Worm (Caenorhabditis elegans) whole organism, L1 larva: ENCODE results near the gene unc-82.
"Not testable (repeated sequence)": the region's sequence is repeated elsewhere in the genome, so short reads cannot be mapped to it uniquely, and the experiment has no call there.

Experiments used
- C04F5.9 ChIP-seq: sonication (generic microtip); optimal IDR thresholded peaks from 2 replicates; lab custom pipeline; 2016; ENCODE audit warnings: missing genetic modification characterization, missing compliant biosample characterization
- C16A3.4 ChIP-seq: fragments of 150-350 bp; optimal IDR thresholded peaks from 2 replicates; lab custom pipeline; 2014; ENCODE audit warnings: missing biosample characterization, missing genetic modification characterization
- C34B4.2 ChIP-seq: sonication (generic microtip); optimal IDR thresholded peaks from 2 replicates; lab custom pipeline; 2017; ENCODE audit warnings: mild to moderate bottlenecking, missing genetic modification characterization, missing compliant biosample characterization
- F16B12.6 ChIP-seq: fragments of 150-350 bp; optimal IDR thresholded peaks from 2 replicates; lab custom pipeline; 2014; ENCODE audit warnings: missing biosample characterization, missing genetic modification characterization
- alr-1 ChIP-seq: fragments of 200-800 bp; sonication (Bioruptor generic); optimal IDR thresholded peaks from 2 replicates; lab custom pipeline; 2018; ENCODE audit warnings: borderline replicate concordance, mild to moderate bottlenecking, missing genetic modification characterization, missing compliant biosample characterization
- ama-1 ChIP-seq: fragments of 150-350 bp; optimal IDR thresholded peaks from 2 replicates; lab custom pipeline; 2014
- blmp-1 ChIP-seq: fragments of 150-350 bp; optimal IDR thresholded peaks from 2 replicates; lab custom pipeline; 2014; ENCODE audit warnings: missing biosample characterization, missing genetic modification characterization
- ceh-63 ChIP-seq: fragments of 200-800 bp; sonication (Bioruptor generic); optimal IDR thresholded peaks from 2 replicates; lab custom pipeline; 2018; ENCODE audit warnings: mild to moderate bottlenecking, missing genetic modification characterization, missing compliant biosample characterization
- ceh-82 ChIP-seq, 3 experiments: fragments of 150-350 bp in 1 of 3; sonication (generic microtip) in 2 of 3; optimal IDR thresholded peaks; 2 replicates each; lab custom pipeline; 2014 to 2017; ENCODE audit warnings: missing biosample characterization in 3 of 3, missing genetic modification characterization in 3 of 3
- dpl-1 ChIP-seq, 3 experiments: fragments of 150-350 bp in 2 of 3; sonication (generic microtip) in 1 of 3; optimal IDR thresholded peaks; 2 replicates each; lab custom pipeline; 2014 to 2017; ENCODE audit warnings: missing biosample characterization in 3 of 3, missing genetic modification characterization in 3 of 3, missing genetic modification reagents in 3 of 3
- dsc-1 ChIP-seq: sonication (generic microtip); optimal IDR thresholded peaks from 2 replicates; lab custom pipeline; 2016; ENCODE audit warnings: mild to moderate bottlenecking, missing genetic modification characterization, missing compliant biosample characterization
- efl-1 ChIP-seq, 4 experiments: fragments of 150-350 bp; optimal IDR thresholded peaks in 3 of 4; peaks in 1 of 4; 1 replicate in 1 of 4; 2 replicates in 3 of 4; lab custom pipeline; 2014; ENCODE audit warnings: missing biosample characterization in 2 of 4, missing genetic modification characterization in 2 of 4, missing genetic modification reagents in 2 of 4
- egl-13 ChIP-seq: sonication (generic microtip); optimal IDR thresholded peaks from 2 replicates; lab custom pipeline; 2016; ENCODE audit warnings: missing genotype, missing genetic modification reagents, missing genetic modification characterization, missing compliant biosample characterization
- elt-3 ChIP-seq, 6 experiments: fragments of 150-350 bp in 1 of 6; sonication (generic microtip); optimal IDR thresholded peaks; 2 replicates each; lab custom pipeline; 2017 to 2018; ENCODE audit warnings: missing biosample characterization in 6 of 6, missing genetic modification characterization in 6 of 6, inconsistent platforms in 1 of 6
- fkh-10 ChIP-seq: sonication (generic microtip); optimal IDR thresholded peaks from 2 replicates; lab custom pipeline; 2017; ENCODE audit warnings: missing biosample characterization, missing genetic modification reagents, missing genetic modification characterization
- fkh-8 ChIP-seq: sonication (generic microtip); optimal IDR thresholded peaks from 2 replicates; lab custom pipeline; 2016; ENCODE audit warnings: mild to moderate bottlenecking, missing genetic modification characterization, missing compliant biosample characterization
- grh-1 ChIP-seq: fragments of 200-800 bp; sonication (Bioruptor generic); IDR thresholded peaks from 2 replicates; pipeline ENCODE4 v1.3.6; 2022; ENCODE audit warnings: missing genetic modification reagents, missing genetic modification characterization, missing compliant biosample characterization
- hpl-2 ChIP-seq: fragments of 150-350 bp; optimal IDR thresholded peaks from 2 replicates; lab custom pipeline; 2014; ENCODE audit warnings: missing biosample characterization, missing genetic modification reagents, missing genetic modification characterization
- jun-1 ChIP-seq: fragments of 150-350 bp; optimal IDR thresholded peaks from 2 replicates; lab custom pipeline; 2014; ENCODE audit warnings: missing biosample characterization, missing genetic modification reagents, missing genetic modification characterization
- lin-13 ChIP-seq: fragments of 150-350 bp; optimal IDR thresholded peaks from 2 replicates; lab custom pipeline; 2014; ENCODE audit warnings: missing biosample characterization, missing genetic modification reagents, missing genetic modification characterization
- lin-14 ChIP-seq: fragments of 200-800 bp; sonication (Bioruptor generic); optimal IDR thresholded peaks from 2 replicates; lab custom pipeline; 2018; ENCODE audit warnings: mild to moderate bottlenecking, missing genetic modification characterization, moderate library complexity, missing compliant biosample characterization
- lin-39 ChIP-seq: fragments of 150-350 bp; optimal IDR thresholded peaks from 2 replicates; lab custom pipeline; 2014; ENCODE audit warnings: missing biosample characterization, missing genetic modification reagents, missing genetic modification characterization
- lir-3 ChIP-seq: sonication (generic microtip); optimal IDR thresholded peaks from 2 replicates; lab custom pipeline; 2016; ENCODE audit warnings: mild to moderate bottlenecking, missing genetic modification characterization, moderate library complexity, missing compliant biosample characterization; ENCODE audit not compliant: poor library complexity
- lsy-2 ChIP-seq, 2 experiments: fragments of 150-350 bp; optimal IDR thresholded peaks; 2 replicates each; lab custom pipeline; 2014; ENCODE audit warnings: missing biosample characterization in 2 of 2, missing genetic modification characterization in 2 of 2
- mab-9 ChIP-seq: fragments of 200-800 bp; sonication (Bioruptor generic); IDR thresholded peaks from 2 replicates; pipeline ENCODE4 v1.3.6; 2022; ENCODE audit warnings: missing genetic modification reagents, missing genetic modification characterization, missing compliant biosample characterization
- mdl-1 ChIP-seq, 2 experiments: fragments of 150-350 bp; optimal IDR thresholded peaks; 2 replicates each; lab custom pipeline; 2014 to 2017; ENCODE audit warnings: missing biosample characterization in 2 of 2, missing genetic modification characterization in 2 of 2, inconsistent platforms in 1 of 2
- mep-1 ChIP-seq: fragments of 150-350 bp; optimal IDR thresholded peaks from 2 replicates; lab custom pipeline; 2014; ENCODE audit warnings: missing biosample characterization, missing genetic modification characterization
- nhr-12 ChIP-seq: sonication (generic microtip); optimal IDR thresholded peaks from 2 replicates; lab custom pipeline; 2017; ENCODE audit warnings: missing biosample characterization, missing genetic modification characterization
- nhr-20 ChIP-seq: sonication (generic microtip); optimal IDR thresholded peaks from 2 replicates; lab custom pipeline; 2016; ENCODE audit warnings: mild to moderate bottlenecking, missing genetic modification characterization, missing compliant biosample characterization
- nhr-237 ChIP-seq: fragments of 150-350 bp; optimal IDR thresholded peaks from 2 replicates; lab custom pipeline; 2014; ENCODE audit warnings: missing biosample characterization, missing genetic modification characterization
- nhr-28 ChIP-seq: fragments of 150-350 bp; optimal IDR thresholded peaks from 2 replicates; lab custom pipeline; 2014; ENCODE audit warnings: missing biosample characterization, missing genetic modification characterization
- nhr-47 ChIP-seq: sonication (generic microtip); optimal IDR thresholded peaks from 2 replicates; lab custom pipeline; 2016; ENCODE audit warnings: mild to moderate bottlenecking, missing genetic modification characterization, moderate library complexity, missing compliant biosample characterization
- nhr-76 ChIP-seq: sonication (generic microtip); optimal IDR thresholded peaks from 2 replicates; lab custom pipeline; 2017; ENCODE audit warnings: missing biosample characterization, missing genetic modification characterization
- nhr-77 ChIP-seq: fragments of 150-350 bp; optimal IDR thresholded peaks from 2 replicates; lab custom pipeline; 2014; ENCODE audit warnings: missing biosample characterization, missing genetic modification characterization
- nhr-90 ChIP-seq: sonication (generic microtip); optimal IDR thresholded peaks from 2 replicates; lab custom pipeline; 2016; ENCODE audit warnings: mild to moderate bottlenecking, missing genetic modification characterization, missing compliant biosample characterization; ENCODE audit not compliant: poor library complexity
- pag-3 ChIP-seq: sonication (generic microtip); optimal IDR thresholded peaks from 2 replicates; lab custom pipeline; 2017; ENCODE audit warnings: missing genetic modification characterization, mild to moderate bottlenecking, missing compliant biosample characterization, antibody characterized with exemption, borderline replicate concordance; ENCODE audit not compliant: insufficient read depth
- pax-3 ChIP-seq: fragments of 200-800 bp; sonication (Bioruptor generic); optimal IDR thresholded peaks from 2 replicates; lab custom pipeline; 2018; ENCODE audit warnings: mild to moderate bottlenecking, missing genetic modification characterization, moderate library complexity, missing compliant biosample characterization
- rnt-1 ChIP-seq: sonication (generic microtip); optimal IDR thresholded peaks from 2 replicates; lab custom pipeline; 2016; ENCODE audit warnings: mild to moderate bottlenecking, missing genetic modification characterization, moderate library complexity, missing compliant biosample characterization
- snpc-4 ChIP-seq: fragments of 150-350 bp; optimal IDR thresholded peaks from 2 replicates; lab custom pipeline; 2014; ENCODE audit warnings: missing biosample characterization, missing genetic modification characterization
- sox-4 ChIP-seq: sonication (generic microtip); optimal IDR thresholded peaks from 2 replicates; lab custom pipeline; 2016; ENCODE audit warnings: missing genetic modification characterization, missing compliant biosample characterization
- unc-62 ChIP-seq: fragments of 150-350 bp; optimal IDR thresholded peaks from 2 replicates; lab custom pipeline; 2014; ENCODE audit warnings: missing biosample characterization, missing genetic modification reagents, missing genetic modification characterization
- zag-1 ChIP-seq: fragments of 150-350 bp; optimal IDR thresholded peaks from 2 replicates; lab custom pipeline; 2014; ENCODE audit warnings: missing biosample characterization, missing genetic modification characterization

unc-82 gene

DNA sequence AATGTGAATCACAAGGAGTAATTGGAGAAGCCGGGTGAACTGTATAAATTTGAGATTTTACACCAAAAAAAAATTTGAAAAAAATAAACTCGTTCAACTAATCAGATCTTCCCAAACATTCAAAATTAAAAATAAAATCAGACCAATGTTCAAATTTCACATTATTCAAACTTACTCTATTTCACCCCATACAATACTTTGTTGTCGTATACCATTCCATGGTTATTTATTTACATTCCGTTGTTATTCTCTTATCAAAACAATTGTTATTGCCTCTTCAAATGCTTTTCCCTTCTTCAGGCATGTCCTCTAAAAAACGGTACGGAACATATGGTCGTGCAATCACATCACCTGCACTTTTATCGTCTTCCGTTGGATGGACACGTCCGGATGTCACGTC lies at the start of gene unc-82:
Gene unc-82 (plus strand): TSS at position 301 of the 400 bp plus-strand sequence.
- TF ChIP-seq egl-13 (tag; lab: Kevin White, UChicago) (no peak), nhr-77 (no peak), pax-3 (tag; lab: Kevin White, UChicago) (no peak), F16B12.6 (tag; lab: Kevin White, UChicago) (no peak), blmp-1 (tag; lab: Kevin White, UChicago) (no peak), nhr-47 (tag; lab: Kevin White, UChicago) (no peak), lsy-2 (tag; optimal IDR thresholded peaks at IDR 0.05; lab: Kevin White, UChicago) (no peak)

DNA sequence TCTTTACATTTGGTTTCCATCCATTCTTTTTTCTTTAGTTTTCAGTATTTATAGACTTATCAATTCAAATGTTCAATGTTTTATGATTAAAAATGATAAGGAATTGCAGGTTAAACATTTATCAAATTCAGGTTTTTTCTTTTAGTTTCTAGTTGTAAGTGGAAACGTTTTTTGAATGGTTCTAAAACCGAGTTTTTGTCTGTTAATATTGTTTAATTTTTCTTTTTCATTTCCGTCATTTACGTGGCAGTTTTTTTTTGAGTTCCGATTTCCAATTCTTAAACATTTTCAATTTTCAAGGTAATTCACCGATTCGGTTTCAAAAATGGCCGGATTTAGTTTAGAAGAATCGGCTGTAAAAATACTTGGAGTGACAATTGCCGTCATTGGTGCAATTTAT lies 49.5 kb upstream of the unc-82 start, which contains the start of gene T12B3.3:
Gene T12B3.3 (plus strand): TSS at position 301 of the 400 bp plus-strand sequence.
- TF ChIP-seq mdl-1 (tag; optimal IDR thresholded peaks at IDR 0.05; lab: Kevin White, UChicago); snpc-4 (tag; lab: Kevin White, UChicago); dpl-1 (GFP tag; optimal IDR thresholded peaks at IDR 0.05; lab: Kevin White, UChicago): not testable (repeated sequence)

DNA sequence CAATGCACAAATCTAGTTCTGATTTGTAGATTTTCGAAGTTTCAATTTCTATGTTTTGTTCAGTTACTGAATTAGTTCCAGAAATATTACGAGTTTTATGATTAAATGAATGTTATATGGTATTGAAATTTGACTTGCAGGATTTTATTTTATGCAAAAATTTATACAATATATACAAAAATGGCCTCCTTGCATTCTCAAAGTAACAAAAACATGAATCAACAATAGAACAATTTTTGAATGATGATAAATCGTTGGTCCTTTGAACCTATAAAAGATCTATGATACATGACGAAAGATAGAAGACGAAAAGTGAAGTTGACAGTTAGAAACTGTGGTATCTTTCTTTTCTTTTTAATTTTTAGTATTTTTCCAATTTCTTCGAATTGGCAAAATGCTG lies 47.8 kb upstream of the unc-82 start, which contains the start of gene T12B3.2:
Gene T12B3.2 (plus strand): TSS at position 301 of the 400 bp plus-strand sequence.
- TF ChIP-seq C34B4.2 (tag; lab: Kevin White, UChicago): no peak
- no peak for TF ChIP-seq fkh-10 (GFP tag; lab: Kevin White, UChicago)
- no peak for TF ChIP-seq lir-3 (tag; lab: Kevin White, UChicago)
- TF ChIP-seq rnt-1 (tag; lab: Kevin White, UChicago): no peak
- TF ChIP-seq nhr-28 (tag; lab: Kevin White, UChicago): no peak
- no peak for TF ChIP-seq grh-1 (GFP tag; lab: Robert Waterston, UW)
- TF ChIP-seq mep-1 (tag; lab: Kevin White, UChicago): no peak
- no peak for TF ChIP-seq nhr-90 (tag; lab: Kevin White, UChicago)
- TF ChIP-seq nhr-237 (tag; lab: Kevin White, UChicago): no peak
- no peak for TF ChIP-seq nhr-77
- TF ChIP-seq hpl-2 (GFP tag; lab: Kevin White, UChicago): no peak
- no peak for TF ChIP-seq lin-14 (GFP tag; lab: Kevin White, UChicago)

DNA sequence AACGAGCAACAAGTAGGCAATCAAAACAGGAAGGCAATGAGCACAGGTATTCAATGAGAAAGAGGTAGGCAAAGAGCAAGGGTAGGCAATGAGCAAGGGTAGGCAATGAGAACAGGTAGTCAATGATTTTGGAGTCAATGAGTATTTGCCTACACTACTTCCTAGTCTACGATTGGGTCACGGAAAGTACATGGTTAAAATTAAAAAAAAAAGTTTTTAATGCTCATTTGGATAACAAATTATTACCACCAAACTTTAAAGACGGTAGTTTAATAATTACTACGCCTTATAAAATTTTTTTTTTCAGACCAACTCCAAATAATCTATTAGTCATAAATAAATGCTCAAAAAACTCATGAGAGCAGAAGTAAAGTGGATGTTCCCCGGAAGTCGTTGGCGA lies 42.5 kb upstream of the unc-82 start, which contains the start of gene ptp-8:
Gene ptp-8 (plus strand): TSS at position 301 of the 400 bp plus-strand sequence.
- TF ChIP-seq ama-1 (lab: Kevin White, UChicago) (no peak), unc-62 (GFP tag; lab: Kevin White, UChicago) (no peak), C34B4.2 (tag; lab: Kevin White, UChicago) (no peak), mab-9 (GFP tag; lab: Robert Waterston, UW) (no peak), zag-1 (tag; lab: Kevin White, UChicago) (no peak), sox-4 (tag; lab: Kevin White, UChicago) (no peak), lin-13 (GFP tag; lab: Kevin White, UChicago) (no peak)

DNA sequence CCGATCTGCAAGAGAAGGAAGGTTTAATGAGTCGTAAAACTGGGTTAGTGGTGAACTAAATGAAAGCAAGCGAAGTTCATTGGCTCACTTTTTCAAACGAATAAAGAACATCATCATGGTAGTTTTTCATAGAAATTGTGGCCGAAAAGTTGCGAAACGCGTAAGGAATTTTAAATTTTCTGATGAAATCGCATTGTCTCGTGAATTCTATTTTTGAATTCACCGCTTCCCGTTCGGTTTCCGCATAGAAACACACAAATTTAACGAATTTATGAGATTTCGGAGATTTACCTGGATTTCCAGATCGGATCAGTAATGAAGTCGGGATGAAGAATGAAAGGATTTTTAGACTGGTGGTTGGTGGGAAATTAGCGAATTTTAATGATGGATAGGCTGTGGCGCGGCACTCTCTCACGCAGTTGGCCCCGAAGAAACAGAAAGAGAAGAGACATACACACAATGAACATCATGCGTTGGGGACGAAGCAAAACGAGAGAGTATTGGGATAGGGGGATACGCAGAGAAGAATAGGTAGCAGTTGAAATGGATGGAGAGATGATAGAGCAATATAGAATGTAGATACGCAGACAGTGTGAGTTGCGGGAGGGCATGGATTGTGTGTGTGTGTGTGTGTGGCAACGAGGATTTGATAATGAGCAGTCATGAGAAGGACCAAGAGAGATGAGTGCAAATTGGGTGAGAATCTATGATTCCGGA lies 37.3 kb upstream of the unc-82 start:
- TF ChIP-seq jun-1 (tag; lab: Kevin White, UChicago): peak; percentile 8
- no peak for TF ChIP-seq ceh-63 (GFP tag; lab: Kevin White, UChicago)
- peak; percentile 53 to 64 for TF ChIP-seq efl-1 (optimal IDR thresholded peaks at IDR 0.05; lab: Kevin White, UChicago)
- no peak for TF ChIP-seq efl-1 (GFP tag; optimal IDR thresholded peaks at IDR 0.05 in 1 of 2; lab: Kevin White, UChicago)
- TF ChIP-seq unc-62 (GFP tag; lab: Kevin White, UChicago): no peak
- peak; percentile 6 to 57 (median 8) for TF ChIP-seq ceh-82 (tag; optimal IDR thresholded peaks at IDR 0.05; lab: Kevin White, UChicago)
- peak; percentile 37 for TF ChIP-seq nhr-76
- no peak for TF ChIP-seq pag-3 (tag; lab: Kevin White, UChicago)
- TF ChIP-seq ama-1 (lab: Kevin White, UChicago): no peak
- no peak for TF ChIP-seq C16A3.4 (tag; lab: Kevin White, UChicago)
- peak; percentile 76 for TF ChIP-seq nhr-20 (tag; lab: Kevin White, UChicago)
- peak; percentile 45 for TF ChIP-seq fkh-8
- TF ChIP-seq nhr-12 (tag; lab: Kevin White, UChicago): no peak
- peak; percentile 1 for TF ChIP-seq C04F5.9 (tag; lab: Kevin White, UChicago)
- TF ChIP-seq lin-39 (tag; lab: Kevin White, UChicago): no peak
- TF ChIP-seq alr-1 (tag; lab: Kevin White, UChicago): no peak
- peak; percentile 76 for TF ChIP-seq dsc-1 (tag; lab: Kevin White, UChicago)
- no peak for TF ChIP-seq elt-3 (tag; optimal IDR thresholded peaks at IDR 0.05; lab: Kevin White, UChicago)
- peak; percentile 64 for TF ChIP-seq nhr-47 (tag; lab: Kevin White, UChicago)
